Worm (Caenorhabditis elegans) whole organism, young adult: ENCODE results near the gene sri-25.
A peak's percentile ranks its signal among the peaks of the same experiment; 100 is the strongest.

ENCODE experiments used
- C06A6.2 ChIP-seq: fragments of 200-800 bp; sonication (Bioruptor generic); conservative IDR thresholded peaks from 2 replicates; pipeline ENCODE4 v1.3.6; 2022; ENCODE audit warnings: missing genetic modification characterization, missing compliant biosample characterization
- C17E4.6 ChIP-seq: fragments of 200-800 bp; sonication (Bioruptor generic); IDR thresholded peaks from 2 replicates; pipeline ENCODE4 v1.3.6; 2022; ENCODE audit warnings: missing genetic modification reagents, missing genetic modification characterization, missing compliant biosample characterization
- F10E7.11 ChIP-seq: sonication (generic microtip); optimal IDR thresholded peaks from 2 replicates; lab custom pipeline; 2017; ENCODE audit warnings: mild to moderate bottlenecking, missing genetic modification characterization, moderate library complexity, missing compliant biosample characterization
- F33H1.4 ChIP-seq: fragments of 200-800 bp; sonication (Bioruptor generic); IDR thresholded peaks from 2 replicates; pipeline ENCODE4 v1.3.6; 2022; ENCODE audit warnings: missing genetic modification reagents, missing genetic modification characterization, missing compliant biosample characterization
- F57C9.4 ChIP-seq: sonication (generic microtip); optimal IDR thresholded peaks from 2 replicates; lab custom pipeline; 2017; ENCODE audit warnings: mild to moderate bottlenecking, missing genetic modification characterization, missing compliant biosample characterization
- K12H6.12 ChIP-seq: fragments of 200-800 bp; sonication (Bioruptor generic); optimal IDR thresholded peaks from 2 replicates; lab custom pipeline; 2018; ENCODE audit warnings: mild to moderate bottlenecking, missing genetic modification characterization, missing compliant biosample characterization
- T26A5.8 ChIP-seq: sonication (generic microtip); optimal IDR thresholded peaks from 2 replicates; lab custom pipeline; 2016; ENCODE audit warnings: missing genetic modification characterization, missing compliant biosample characterization
- Y53F4B.3 ChIP-seq: fragments of 200-800 bp; sonication (Bioruptor generic); IDR thresholded peaks from 2 replicates; pipeline ENCODE4 v1.3.6; 2022; ENCODE audit warnings: missing genetic modification reagents, missing genetic modification characterization, missing compliant biosample characterization
- Y53G8AR.9 ChIP-seq: fragments of 200-800 bp; sonication (Bioruptor generic); conservative IDR thresholded peaks from 2 replicates; pipeline ENCODE4 v1.3.6; 2022; ENCODE audit warnings: missing genetic modification reagents, missing genetic modification characterization, missing compliant biosample characterization
- Y79H2A.3 ChIP-seq: fragments of 200-800 bp; sonication (Bioruptor generic); conservative IDR thresholded peaks from 2 replicates; pipeline ENCODE4 v1.3.6; 2022; ENCODE audit warnings: missing genetic modification reagents, missing genetic modification characterization, missing compliant biosample characterization
- Y95B8A.8 ChIP-seq: fragments of 200-800 bp; sonication (Bioruptor generic); IDR thresholded peaks from 2 replicates; pipeline ENCODE4 v1.3.6; 2022; ENCODE audit warnings: missing genetic modification reagents, missing genetic modification characterization, missing compliant biosample characterization
- akir-1 ChIP-seq: fragments of 200-800 bp; sonication (Bioruptor generic); optimal IDR thresholded peaks from 2 replicates; lab custom pipeline; 2018; ENCODE audit warnings: mild to moderate bottlenecking, missing genetic modification characterization, moderate library complexity, missing compliant biosample characterization
- aptf-2 ChIP-seq: fragments of 200-800 bp; sonication (Bioruptor generic); conservative IDR thresholded peaks from 2 replicates; pipeline ENCODE4 v1.3.6; 2022; ENCODE audit warnings: missing genetic modification reagents, missing genetic modification characterization, missing compliant biosample characterization
- athp-1 ChIP-seq: sonication (generic microtip); optimal IDR thresholded peaks from 2 replicates; lab custom pipeline; 2017; ENCODE audit warnings: mild to moderate bottlenecking, missing genetic modification characterization, missing compliant biosample characterization
- attf-3 ChIP-seq: fragments of 200-800 bp; sonication (Bioruptor generic); conservative IDR thresholded peaks from 2 replicates; pipeline ENCODE4 v1.3.6; 2022; ENCODE audit warnings: missing genetic modification reagents, missing genetic modification characterization, missing compliant biosample characterization
- bed-1 ChIP-seq: fragments of 200-800 bp; sonication (Bioruptor generic); IDR thresholded peaks from 2 replicates; pipeline ENCODE4 v1.3.6; 2022; ENCODE audit warnings: missing genetic modification reagents, missing genetic modification characterization, missing compliant biosample characterization
- ccch-3 ChIP-seq: fragments of 200-800 bp; sonication (Bioruptor generic); optimal IDR thresholded peaks from 2 replicates; lab custom pipeline; 2018; ENCODE audit warnings: mild to moderate bottlenecking, missing genetic modification characterization, missing compliant biosample characterization
- ceh-27 ChIP-seq: fragments of 200-800 bp; sonication (Bioruptor generic); optimal IDR thresholded peaks from 2 replicates; lab custom pipeline; 2018; ENCODE audit warnings: mild to moderate bottlenecking, missing genetic modification characterization, moderate library complexity, missing compliant biosample characterization
- ceh-91 ChIP-seq: fragments of 200-800 bp; sonication (Bioruptor generic); IDR thresholded peaks from 2 replicates; pipeline ENCODE4 v1.3.6; 2022; ENCODE audit warnings: missing genetic modification reagents, missing genetic modification characterization, missing compliant biosample characterization
- dpff-1 ChIP-seq: sonication (generic microtip); optimal IDR thresholded peaks from 2 replicates; lab custom pipeline; 2017; ENCODE audit warnings: mild to moderate bottlenecking, missing genetic modification characterization, missing compliant biosample characterization
- efl-1 ChIP-seq: fragments of 150-350 bp; optimal IDR thresholded peaks from 2 replicates; lab custom pipeline; 2014; ENCODE audit warnings: missing biosample characterization, missing genetic modification reagents, missing genetic modification characterization
- fkh-3 ChIP-seq: sonication (generic microtip); optimal IDR thresholded peaks from 2 replicates; lab custom pipeline; 2016; ENCODE audit warnings: mild to moderate bottlenecking, missing genetic modification characterization, missing compliant biosample characterization
- hlh-12 ChIP-seq: sonication (generic microtip); optimal IDR thresholded peaks from 2 replicates; lab custom pipeline; 2016; ENCODE audit warnings: missing genetic modification characterization, missing compliant biosample characterization
- hlh-26 ChIP-seq: fragments of 200-800 bp; sonication (Bioruptor generic); conservative IDR thresholded peaks from 2 replicates; pipeline ENCODE4 v1.3.6; 2022; ENCODE audit warnings: missing genetic modification reagents, missing genetic modification characterization, missing compliant biosample characterization
- hsf-1 ChIP-seq: fragments of 200-800 bp; sonication (Bioruptor generic); IDR thresholded peaks from 2 replicates; pipeline ENCODE4 v1.3.6; 2022; ENCODE audit warnings: missing genetic modification reagents, missing genetic modification characterization, missing compliant biosample characterization
- lag-1 ChIP-seq: fragments of 200-800 bp; sonication (Bioruptor generic); IDR thresholded peaks from 2 replicates; pipeline ENCODE4 v1.3.6; 2022; ENCODE audit warnings: missing genetic modification reagents, missing genetic modification characterization, missing compliant biosample characterization
- let-526 ChIP-seq: fragments of 200-800 bp; sonication (Bioruptor generic); IDR thresholded peaks from 2 replicates; pipeline ENCODE4 v1.3.6; 2022; ENCODE audit warnings: missing genetic modification reagents, missing genetic modification characterization, missing compliant biosample characterization
- lin-26 ChIP-seq: fragments of 200-800 bp; sonication (Bioruptor generic); IDR thresholded peaks from 2 replicates; pipeline ENCODE4 v1.3.6; 2022; ENCODE audit warnings: missing genetic modification reagents, missing genetic modification characterization, missing compliant biosample characterization
- lin-40 ChIP-seq: sonication (generic microtip); optimal IDR thresholded peaks from 2 replicates; lab custom pipeline; 2016; ENCODE audit warnings: missing genetic modification characterization, mild to moderate bottlenecking, missing compliant biosample characterization, missing genotype, missing genetic modification reagents
- lir-1 ChIP-seq: fragments of 200-800 bp; sonication (Bioruptor generic); conservative IDR thresholded peaks from 2 replicates; pipeline ENCODE4 v1.3.6; 2022; ENCODE audit warnings: missing genetic modification reagents, missing genetic modification characterization, missing compliant biosample characterization
- lsl-1 ChIP-seq: fragments of 200-800 bp; sonication (Bioruptor generic); optimal IDR thresholded peaks from 2 replicates; lab custom pipeline; 2018; ENCODE audit warnings: mild to moderate bottlenecking, missing genetic modification characterization, moderate library complexity, missing compliant biosample characterization
- lsy-27 ChIP-seq: sonication (generic microtip); optimal IDR thresholded peaks from 2 replicates; lab custom pipeline; 2017; ENCODE audit warnings: missing genetic modification characterization, mild to moderate bottlenecking, missing compliant biosample characterization, antibody characterized with exemption, missing genotype, borderline replicate concordance; ENCODE audit not compliant: insufficient read depth
- mxl-1 ChIP-seq: sonication (generic microtip); optimal IDR thresholded peaks from 2 replicates; lab custom pipeline; 2016; ENCODE audit warnings: missing genetic modification characterization, missing compliant biosample characterization
- nfya-1 ChIP-seq: sonication (generic microtip); optimal IDR thresholded peaks from 2 replicates; lab custom pipeline; 2017; ENCODE audit warnings: antibody characterized with exemption, missing compliant biosample characterization, missing genetic modification characterization, borderline replicate concordance; ENCODE audit not compliant: insufficient read depth
- nfyb-1 ChIP-seq: fragments of 200-800 bp; sonication (Bioruptor generic); IDR thresholded peaks from 2 replicates; pipeline ENCODE4 v1.3.6; 2022; ENCODE audit warnings: missing genetic modification reagents, missing genetic modification characterization, missing compliant biosample characterization
- nhr-90 ChIP-seq: sonication (generic microtip); optimal IDR thresholded peaks from 2 replicates; lab custom pipeline; 2016; ENCODE audit warnings: missing genotype, mild to moderate bottlenecking, missing genetic modification characterization, missing compliant biosample characterization
- pha-4 ChIP-seq: fragments of 150-350 bp; sonication (generic microtip); optimal IDR thresholded peaks from 2 replicates; lab custom pipeline; 2014; ENCODE audit warnings: missing biosample characterization, missing genetic modification reagents, missing genetic modification characterization
- rcor-1 ChIP-seq: fragments of 200-800 bp; sonication (Bioruptor generic); IDR thresholded peaks from 2 replicates; pipeline ENCODE4 v1.3.6; 2022; ENCODE audit warnings: missing genetic modification reagents, missing genetic modification characterization, missing compliant biosample characterization
- sdz-38 ChIP-seq: sonication (generic microtip); optimal IDR thresholded peaks from 2 replicates; lab custom pipeline; 2016; ENCODE audit warnings: missing genotype, missing genetic modification characterization, missing compliant biosample characterization
- snpc-1.1 ChIP-seq: sonication (generic microtip); optimal IDR thresholded peaks from 2 replicates; lab custom pipeline; 2017; ENCODE audit warnings: missing genetic modification characterization, mild to moderate bottlenecking, missing compliant biosample characterization, antibody characterized with exemption, moderate library complexity, missing genotype, missing genetic modification reagents; ENCODE audit not compliant: insufficient read depth
- snpc-1.3 ChIP-seq: sonication (generic microtip); optimal IDR thresholded peaks from 2 replicates; lab custom pipeline; 2017; ENCODE audit warnings: missing genetic modification characterization, mild to moderate bottlenecking, missing compliant biosample characterization, antibody characterized with exemption, moderate library complexity, missing genotype, missing genetic modification reagents; ENCODE audit not compliant: insufficient read depth
- snpc-4 ChIP-seq, 5 experiments: fragments of 150-350 bp in 1 of 5; sonication (generic microtip) in 4 of 5; optimal IDR thresholded peaks; 2 replicates each; lab custom pipeline; 2014 to 2018; ENCODE audit warnings: missing genetic modification characterization in 5 of 5, missing biosample characterization in 3 of 5, antibody characterized with exemption in 2 of 5, mild to moderate bottlenecking in 2 of 5, missing compliant biosample characterization in 2 of 5, missing genotype in 2 of 5, moderate library complexity in 2 of 5, missing genetic modification reagents in 1 of 5
- somi-1 ChIP-seq: fragments of 200-800 bp; sonication (Bioruptor generic); optimal IDR thresholded peaks from 2 replicates; lab custom pipeline; 2018; ENCODE audit warnings: mild to moderate bottlenecking, missing genetic modification characterization, missing compliant biosample characterization
- tlf-1 ChIP-seq: fragments of 200-800 bp; sonication (Bioruptor generic); optimal IDR thresholded peaks from 2 replicates; lab custom pipeline; 2018; ENCODE audit warnings: mild to moderate bottlenecking, missing genetic modification characterization, missing compliant biosample characterization
- unc-130 ChIP-seq: sonication (generic microtip); optimal IDR thresholded peaks from 2 replicates; lab custom pipeline; 2016; ENCODE audit warnings: missing genetic modification reagents, missing genetic modification characterization, missing compliant biosample characterization
- zfh-2 ChIP-seq: fragments of 200-800 bp; sonication (Bioruptor generic); conservative IDR thresholded peaks from 2 replicates; pipeline ENCODE4 v1.3.6; 2022; ENCODE audit warnings: missing genetic modification reagents, missing genetic modification characterization, missing compliant biosample characterization
- ztf-18 ChIP-seq: sonication (generic microtip); optimal IDR thresholded peaks from 2 replicates; lab custom pipeline; 2016; ENCODE audit warnings: missing genotype, mild to moderate bottlenecking, missing genetic modification characterization, missing compliant biosample characterization
- ztf-26 ChIP-seq: sonication (generic microtip); optimal IDR thresholded peaks from 2 replicates; lab custom pipeline; 2017; ENCODE audit warnings: missing genetic modification characterization, missing compliant biosample characterization

Gene sri-25

ce11 chrV:15189567-15189966 lies 27.2 kb upstream of the sri-25 start, which contains the start of gene cyn-3 (continued):
- TF ChIP-seq efl-1 (GFP tag; lab: Kevin White, UChicago) (peak; percentile 90), hsf-1 (GFP tag; lab: Robert Waterston, UW) (peak; percentile 88), tlf-1 (GFP tag; lab: Kevin White, UChicago) (peak; percentile 46), F57C9.4 (tag; lab: Kevin White, UChicago) (no peak), unc-130 (GFP tag; lab: Kevin White, UChicago) (no peak), attf-3 (GFP tag; lab: Robert Waterston, UW) (0 out of 2 replicates have a peak, but pooled peaks have one; percentile 39), athp-1 (tag; lab: Kevin White, UChicago) (no peak), aptf-2 (no peak), lsl-1 (peak; percentile 44), ccch-3 (no peak), mxl-1 (no peak), ceh-91 (peak; percentile 67), Y95B8A.8 (GFP tag; lab: Robert Waterston, UW) (no peak), fkh-3 (tag; lab: Kevin White, UChicago) (no peak), nhr-90 (tag; lab: Kevin White, UChicago) (no peak), dpff-1 (no peak), somi-1 (GFP tag; lab: Kevin White, UChicago) (no peak), snpc-1.1 (peak; percentile 46), sdz-38 (no peak), lag-1 (GFP tag; lab: Robert Waterston, UW) (no peak), Y53G8AR.9 (peak; percentile 59; the same call in 1 of the 2 replicates), K12H6.12 (tag; lab: Kevin White, UChicago) (peak; percentile 45), snpc-1.3 (tag; lab: Kevin White, UChicago) (peak; percentile 72), ceh-27 (peak; percentile 34), T26A5.8 (no peak), ztf-26 (tag; lab: Kevin White, UChicago) (peak; percentile 50), pha-4 (tag; lab: Kevin White, UChicago) (peak; percentile 44), ztf-18 (tag; lab: Kevin White, UChicago) (peak; percentile 14), Y79H2A.3 (no peak), lin-26 (GFP tag; lab: Robert Waterston, UW) (no peak), snpc-4 (GFP tag; optimal IDR thresholded peaks at IDR 0.05; lab: Kevin White, UChicago) (peak; percentile 30), snpc-4 (tag; optimal IDR thresholded peaks at IDR 0.05; lab: Kevin White, UChicago) (peak; percentile 11 to 68 (median 52)), hlh-26 (GFP tag; lab: Robert Waterston, UW) (no peak), nfyb-1 (GFP tag; lab: Robert Waterston, UW) (peak; percentile 91), akir-1 (GFP tag; lab: Kevin White, UChicago) (no peak), lsy-27 (tag; lab: Kevin White, UChicago) (no peak), nfya-1 (no peak), F33H1.4 (GFP tag; lab: Robert Waterston, UW) (peak; percentile 47), rcor-1 (GFP tag; lab: Robert Waterston, UW) (peak; percentile 65; the same call in 1 of the 2 replicates), lir-1 (GFP tag; lab: Robert Waterston, UW) (no peak), zfh-2 (GFP tag; lab: Robert Waterston, UW) (no peak), C06A6.2 (GFP tag; lab: Robert Waterston, UW) (no peak; the same call in 1 of the 2 replicates), F10E7.11 (tag; lab: Kevin White, UChicago) (no peak), C17E4.6 (GFP tag; lab: Robert Waterston, UW) (no peak), Y53F4B.3 (GFP tag; lab: Robert Waterston, UW) (no peak), lin-40 (peak; percentile 76), hlh-12 (tag; lab: Kevin White, UChicago) (no peak), let-526 (no peak), bed-1 (no peak)
